Fruit fly (Drosophila melanogaster) whole organism, embryonic: ENCODE results near the gene CG13679.

ENCODE experiments used
- B-H2 ChIP-seq: fragments of 200-800 bp; sonication (Bioruptor generic); optimal IDR thresholded peaks from 2 replicates; lab custom pipeline; 2018; ENCODE audit warnings: missing biosample characterization, mild to moderate bottlenecking, missing genetic modification characterization
- CG10654 ChIP-seq: fragments of 200-800 bp; sonication (Bioruptor generic); optimal IDR thresholded peaks from 2 replicates; lab custom pipeline; 2016; ENCODE audit warnings: missing biosample characterization, missing genetic modification characterization
- CG11696 ChIP-seq: fragments of 200-800 bp; sonication (Bioruptor generic); IDR thresholded peaks from 2 replicates; pipeline ENCODE4 v1.3.6; 2022; ENCODE audit warnings: missing biosample characterization, missing genetic modification characterization
- CG12659 ChIP-seq: fragments of 200-800 bp; sonication (Bioruptor generic); optimal IDR thresholded peaks from 3 replicates; lab custom pipeline; 2017; ENCODE audit warnings: mild to moderate bottlenecking, missing biosample characterization, missing genetic modification reagents, missing genetic modification characterization
- CG17361 ChIP-seq: fragments of 200-800 bp; sonication (Bioruptor generic); IDR thresholded peaks from 3 replicates; pipeline ENCODE4 v1.3.6; 2022; ENCODE audit warnings: missing biosample characterization, missing genetic modification characterization
- CG17612 ChIP-seq: fragments of 200-800 bp; sonication (Bioruptor generic); IDR thresholded peaks from 2 replicates; pipeline ENCODE4 v1.3.6; 2022; ENCODE audit warnings: missing biosample characterization, missing genetic modification characterization
- CG1792 ChIP-seq: fragments of 200-800 bp; sonication (Bioruptor generic); optimal IDR thresholded peaks from 2 replicates; lab custom pipeline; 2016; ENCODE audit warnings: missing biosample characterization, missing genetic modification characterization
- CG2120 ChIP-seq: fragments of 200-800 bp; sonication (Bioruptor generic); optimal IDR thresholded peaks from 3 replicates; lab custom pipeline; 2016; ENCODE audit warnings: missing biosample characterization, missing genetic modification characterization
- CG2875 ChIP-seq: fragments of 200-800 bp; sonication (Bioruptor generic); optimal IDR thresholded peaks from 2 replicates; lab custom pipeline; 2017; ENCODE audit warnings: missing biosample characterization, mild to moderate bottlenecking, missing genetic modification characterization, missing genetic modification reagents
- CG3407 ChIP-seq: fragments of 200-800 bp; sonication (Bioruptor generic); optimal IDR thresholded peaks from 2 replicates; lab custom pipeline; 2018; ENCODE audit warnings: missing biosample characterization, mild to moderate bottlenecking, missing genetic modification characterization
- CHES-1-like ChIP-seq: fragments of 200-800 bp; sonication (Bioruptor generic); optimal IDR thresholded peaks from 2 replicates; lab custom pipeline; 2016; ENCODE audit warnings: missing biosample characterization, missing genetic modification characterization
- CkIIα-i1 ChIP-seq: fragments of 200-800 bp; sonication (Bioruptor generic); IDR thresholded peaks from 2 replicates; pipeline ENCODE4 v1.3.6; 2022; ENCODE audit warnings: missing biosample characterization, missing genetic modification characterization
- D19B ChIP-seq: fragments of 200-800 bp; sonication (Bioruptor generic); optimal IDR thresholded peaks from 2 replicates; lab custom pipeline; 2017; ENCODE audit warnings: missing biosample characterization, mild to moderate bottlenecking, missing genetic modification characterization
- Dbx ChIP-seq: fragments of 200-800 bp; sonication (Bioruptor generic); IDR thresholded peaks from 3 replicates; pipeline ENCODE4 v1.3.6; 2022; ENCODE audit warnings: missing biosample characterization, missing genetic modification characterization
- Dip2 ChIP-seq: fragments of 200-800 bp; sonication (Bioruptor generic); IDR thresholded peaks from 2 replicates; pipeline ENCODE4 v1.3.6; 2022; ENCODE audit warnings: missing biosample characterization, missing genetic modification characterization
- Doc3 ChIP-seq: fragments of 200-800 bp; sonication (Bioruptor generic); IDR thresholded peaks from 3 replicates; pipeline ENCODE4 v1.3.6; 2022; ENCODE audit warnings: missing biosample characterization, missing genetic modification characterization; ENCODE audit not compliant: partially characterized antibody
- Dp ChIP-seq: fragments of 200-800 bp; sonication (Bioruptor generic); optimal IDR thresholded peaks from 2 replicates; lab custom pipeline; 2018; ENCODE audit warnings: missing biosample characterization, mild to moderate bottlenecking, missing genetic modification characterization, moderate library complexity
- Gug ChIP-seq: fragments of 200-800 bp; sonication (Bioruptor generic); IDR thresholded peaks from 4 replicates; pipeline ENCODE4 v1.3.6; 2022; ENCODE audit warnings: missing biosample characterization, missing genetic modification characterization
- HLH54F ChIP-seq: fragments of 200-800 bp; sonication (Bioruptor generic); optimal IDR thresholded peaks from 3 replicates; lab custom pipeline; 2016; ENCODE audit warnings: missing biosample characterization, missing genetic modification characterization
- MBD-R2 ChIP-seq: fragments of 200-800 bp; sonication (Bioruptor generic); IDR thresholded peaks from 2 replicates; pipeline ENCODE4 v1.3.6; 2022; ENCODE audit warnings: missing biosample characterization, missing genetic modification characterization
- Med ChIP-seq: fragments of 200-800 bp; sonication (Bioruptor generic); peaks from one replicate; lab custom pipeline; 2016; ENCODE audit warnings: missing biosample characterization, missing genetic modification characterization, mild to moderate bottlenecking, inconsistent platforms, moderate library complexity
- Mes4 ChIP-seq: fragments of 200-800 bp; sonication (Bioruptor generic); optimal IDR thresholded peaks from 2 replicates; lab custom pipeline; 2016; ENCODE audit warnings: missing biosample characterization, missing genetic modification characterization
- Nf-YA ChIP-seq: fragments of 200-800 bp; sonication (Bioruptor generic); IDR thresholded peaks from 2 replicates; pipeline ENCODE4 v1.3.6; 2022; ENCODE audit warnings: missing biosample characterization, missing genetic modification characterization
- Spps ChIP-seq: fragments of 200-800 bp; sonication (Bioruptor generic); optimal IDR thresholded peaks from 2 replicates; lab custom pipeline; 2018; ENCODE audit warnings: missing biosample characterization, mild to moderate bottlenecking, missing genetic modification characterization
- Usf ChIP-seq: fragments of 200-800 bp; sonication (Bioruptor generic); optimal IDR thresholded peaks from 2 replicates; lab custom pipeline; 2017; ENCODE audit warnings: missing genotype, missing biosample characterization, missing genetic modification characterization
- YL-1 ChIP-seq: fragments of 200-800 bp; sonication (Bioruptor generic); optimal IDR thresholded peaks from 3 replicates; lab custom pipeline; 2017; ENCODE audit warnings: missing biosample characterization, mild to moderate bottlenecking, missing genetic modification characterization
- cato ChIP-seq: fragments of 200-800 bp; sonication (Bioruptor generic); optimal IDR thresholded peaks from 2 replicates; lab custom pipeline; 2016; ENCODE audit warnings: missing biosample characterization, missing genetic modification characterization, borderline replicate concordance
- crp ChIP-seq, 2 experiments: fragments of 200-800 bp; sonication (Bioruptor generic); optimal IDR thresholded peaks; 2 replicates in 1 of 2; 3 replicates in 1 of 2; lab custom pipeline; 2017; ENCODE audit warnings: missing biosample characterization in 2 of 2, missing genetic modification characterization in 2 of 2, mild to moderate bottlenecking in 1 of 2, moderate library complexity in 1 of 2
- dysf ChIP-seq: fragments of 200-800 bp; sonication (Bioruptor generic); IDR thresholded peaks from 3 replicates; pipeline ENCODE4 v1.3.6; 2022; ENCODE audit warnings: missing biosample characterization, missing genetic modification characterization
- emc ChIP-seq: fragments of 200-800 bp; sonication (Bioruptor generic); optimal IDR thresholded peaks from 2 replicates; lab custom pipeline; 2016; ENCODE audit warnings: missing biosample characterization, missing genetic modification characterization
- en ChIP-seq: fragments of 200-800 bp; sonication (Bioruptor generic); optimal IDR thresholded peaks from 2 replicates; lab custom pipeline; 2016; ENCODE audit warnings: missing biosample characterization, missing genetic modification characterization
- eve ChIP-seq, 2 experiments: fragments of >200 bp; optimal IDR thresholded peaks; 2 replicates each; lab custom pipeline; 2017; ENCODE audit warnings: missing biosample characterization in 2 of 2, missing genetic modification characterization in 2 of 2
- gce ChIP-seq: fragments of 200-800 bp; sonication (Bioruptor generic); IDR thresholded peaks from 3 replicates; pipeline ENCODE4 v1.3.6; 2022; ENCODE audit warnings: missing biosample characterization, missing genetic modification characterization
- h ChIP-seq: fragments of >200 bp; optimal IDR thresholded peaks from 2 replicates; lab custom pipeline; 2017
- inv ChIP-seq: fragments of 200-800 bp; sonication (Bioruptor generic); IDR thresholded peaks from 2 replicates; pipeline ENCODE4 v1.3.6; 2022; ENCODE audit warnings: missing biosample characterization, missing genetic modification characterization; ENCODE audit not compliant: partially characterized antibody
- nau ChIP-seq: fragments of 200-800 bp; sonication (Bioruptor generic); optimal IDR thresholded peaks from 3 replicates; lab custom pipeline; 2017; ENCODE audit warnings: missing biosample characterization, mild to moderate bottlenecking, missing genetic modification characterization, missing genetic modification reagents
- odd ChIP-seq: fragments of 200-800 bp; sonication (Bioruptor generic); optimal IDR thresholded peaks from 2 replicates; lab custom pipeline; 2017; ENCODE audit warnings: missing biosample characterization, mild to moderate bottlenecking, missing genetic modification characterization
- phol ChIP-seq: fragments of 200-800 bp; sonication (Bioruptor generic); optimal IDR thresholded peaks from 3 replicates; lab custom pipeline; 2018; ENCODE audit warnings: missing biosample characterization, mild to moderate bottlenecking, missing genetic modification characterization, moderate library complexity
- ranshi ChIP-seq: fragments of 200-800 bp; sonication (Bioruptor generic); IDR thresholded peaks from 2 replicates; pipeline ENCODE4 v1.3.6; 2022; ENCODE audit warnings: missing biosample characterization, missing genetic modification characterization
- repo ChIP-seq: fragments of 200-800 bp; sonication (Bioruptor generic); optimal IDR thresholded peaks from 2 replicates; lab custom pipeline; 2016; ENCODE audit warnings: missing biosample characterization, missing genetic modification characterization
- row ChIP-seq: fragments of 200-800 bp; sonication (Bioruptor generic); IDR thresholded peaks from 3 replicates; pipeline ENCODE4 v1.3.6; 2022; ENCODE audit warnings: missing biosample characterization, missing genetic modification characterization
- sc ChIP-seq, 3 experiments: fragments of >200 bp in 2 of 3; fragments of 200-800 bp in 1 of 3; sonication (Bioruptor generic) in 1 of 3; optimal IDR thresholded peaks; 2 replicates in 2 of 3; 3 replicates in 1 of 3; lab custom pipeline; 2017; ENCODE audit warnings: mild to moderate bottlenecking in 1 of 3, missing biosample characterization in 1 of 3, missing genetic modification characterization in 1 of 3, missing genetic modification reagents in 1 of 3
- scrt ChIP-seq: fragments of 200-800 bp; sonication (Bioruptor generic); optimal IDR thresholded peaks from 2 replicates; lab custom pipeline; 2018; ENCODE audit warnings: missing biosample characterization, mild to moderate bottlenecking, missing genetic modification characterization, moderate library complexity
- sens ChIP-seq: fragments of 200-800 bp; sonication (Bioruptor generic); peaks from one replicate; lab custom pipeline; 2016; ENCODE audit warnings: missing biosample characterization, missing genetic modification characterization
- tin ChIP-seq: fragments of 200-800 bp; sonication (Bioruptor generic); optimal IDR thresholded peaks from 3 replicates; lab custom pipeline; 2016; ENCODE audit warnings: missing biosample characterization, missing genetic modification characterization
- tna ChIP-seq: fragments of 200-800 bp; sonication (Bioruptor generic); IDR thresholded peaks from 2 replicates; pipeline ENCODE4 v1.3.6; 2022; ENCODE audit warnings: missing biosample characterization, missing genetic modification characterization; ENCODE audit not compliant: partially characterized antibody
- trem ChIP-seq: fragments of 200-800 bp; optimal IDR thresholded peaks from 3 replicates; lab custom pipeline; 2019; ENCODE audit warnings: missing biosample characterization, mild to moderate bottlenecking, missing genetic modification characterization, moderate library complexity
- tup ChIP-seq: fragments of 200-800 bp; sonication (Bioruptor generic); optimal IDR thresholded peaks from 2 replicates; lab custom pipeline; 2016; ENCODE audit warnings: missing biosample characterization, mild to moderate bottlenecking, missing genetic modification characterization, moderate library complexity

The CG13679 gene

dm6 chr3L:8191042-8191613 is 11.5 kb upstream of the CG13679 start, which contains the start of gene MED24 (continued):
- TF ChIP-seq gce = no peak
- no peak for TF ChIP-seq crp (GFP tag; optimal IDR thresholded peaks at IDR 0.05; lab: Kevin White, UChicago)
- TF ChIP-seq emc (GFP tag; lab: Kevin White, UChicago) = no peak
- TF ChIP-seq CHES-1-like = no peak
- no peak for TF ChIP-seq Spps (tag; lab: Kevin White, UChicago)
- no peak for TF ChIP-seq en (GFP tag; lab: Kevin White, UChicago)
- peak; percentile 16 for TF ChIP-seq B-H2 (GFP tag; lab: Kevin White, UChicago)
- no peak for TF ChIP-seq CkIIα-i1 (GFP tag; lab: Robert Waterston, UW)
- no peak for TF ChIP-seq CG10654 (GFP tag; lab: Kevin White, UChicago)
- no peak for TF ChIP-seq tup (GFP tag; lab: Kevin White, UChicago)
- TF ChIP-seq Dbx (GFP tag; lab: Robert Waterston, UW) = no peak
- no peak for TF ChIP-seq Usf (GFP tag; lab: Kevin White, UChicago)
- TF ChIP-seq trem (tag; lab: Kevin White, UChicago) = peak; percentile 32
- TF ChIP-seq tin (GFP tag; lab: Kevin White, UChicago) = no peak
- TF ChIP-seq CG3407 (GFP tag; lab: Kevin White, UChicago) = no peak
- no peak for TF ChIP-seq inv (GFP tag; lab: Robert Waterston, UW)
- no peak for TF ChIP-seq CG2875
- peak; percentile 22 for TF ChIP-seq YL-1 (GFP tag; lab: Kevin White, UChicago)
- TF ChIP-seq CG2120 (GFP tag; lab: Kevin White, UChicago) = peak; percentile 36
- TF ChIP-seq D19B (GFP tag; lab: Kevin White, UChicago) = no peak
- TF ChIP-seq CG12659 (GFP tag; lab: Kevin White, UChicago) = peak; percentile 46
- no peak; the same call in 2 of the 3 replicates for TF ChIP-seq row (GFP tag; lab: Robert Waterston, UW)

DNA sequence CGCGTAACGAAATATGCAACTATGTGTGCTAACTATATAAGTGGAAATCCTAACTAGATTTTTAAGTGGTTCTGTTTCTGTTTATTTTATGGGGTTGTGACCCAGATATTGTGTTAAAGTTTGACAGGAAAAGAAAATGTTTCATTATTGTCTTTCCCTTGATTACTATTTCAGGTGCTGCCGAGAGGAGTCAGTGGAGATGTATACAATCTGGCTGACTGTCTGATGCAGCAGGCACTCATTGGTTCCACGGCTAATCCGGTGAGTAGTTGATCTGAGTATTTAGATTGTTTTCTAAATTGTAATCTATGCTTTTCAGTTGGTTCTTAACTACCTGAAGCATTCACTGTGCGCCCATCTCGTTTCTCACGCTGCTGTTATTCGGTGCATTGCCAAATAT is 9.6 kb upstream of the CG13679 start, which contains the start of gene CG7387:
TSS of gene CG7387 (minus strand) at position 101 of the 400 bp plus-strand sequence.
- TF ChIP-seq eve (GFP tag; optimal IDR thresholded peaks at IDR 0.05; lab: Kevin White, UChicago) (no peak), h (lab: Kevin White, UChicago) (no peak), repo (GFP tag; lab: Kevin White, UChicago) (no peak), Doc3 (GFP tag; lab: Robert Waterston, UW) (no peak), nau (GFP tag; lab: Kevin White, UChicago) (no peak), Nf-YA (no peak), dysf (GFP tag; lab: Robert Waterston, UW) (no peak), CG17612 (no peak), sens (no peak), Gug (GFP tag; lab: Robert Waterston, UW) (no peak), CG1792 (GFP tag; lab: Kevin White, UChicago) (no peak)

- TF ChIP-seq MBD-R2 (GFP tag; lab: Robert Waterston, UW) (peak; percentile 69; the same call in 1 of the 2 replicates), Mes4 (GFP tag; lab: Kevin White, UChicago) (no peak), phol (tag; lab: Kevin White, UChicago) (peak; percentile 86), Dp (GFP tag; lab: Kevin White, UChicago) (peak; percentile 36), odd (no peak), Dip2 (no peak), CHES-1-like (peak; percentile 56), tna (GFP tag; lab: Robert Waterston, UW) (no peak), CG17361 (GFP tag; lab: Robert Waterston, UW) (no peak; the same call in 2 of the 3 replicates), Med (GFP tag; lab: Kevin White, UChicago) (peak; percentile 89), CG11696 (GFP tag; lab: Robert Waterston, UW) (no peak), HLH54F (GFP tag; lab: Kevin White, UChicago) (peak; percentile 56), sc (optimal IDR thresholded peaks at IDR 0.05; lab: Kevin White, UChicago) (no peak), sc (GFP tag; optimal IDR thresholded peaks at IDR 0.05; lab: Kevin White, UChicago) (peak; percentile 57), scrt (GFP tag; lab: Kevin White, UChicago) (peak; percentile 79), ranshi (GFP tag; lab: Robert Waterston, UW) (peak; percentile 56; the same call in 1 of the 2 replicates), cato (GFP tag; lab: Kevin White, UChicago) (peak; percentile 37)
Observed at dm6 chr3L:8197779-8198279, 4.8 kb upstream of the CG13679 start, which contains the start of the genes UbcE2M and Dhps. UbcE2M (minus strand) TSS chr3L:8197987. Dhps (plus strand) TSS chr3L:8198207.
